Fruit fly (Drosophila melanogaster) S2 (cell line): ENCODE measurements around the gene Eip63F-1.

Experiments
- CG8478 ChIP-seq: fragments of >200 bp; optimal IDR thresholded peaks from 2 replicates; lab custom pipeline; 2018
- CTCF ChIP-seq, 2 experiments: fragments of >200 bp; optimal IDR thresholded peaks; 2 replicates each; lab custom pipeline; 2018

Eip63F-1 gene

dm6 chr3L:3862504-3863380 lies 72.7 kb downstream of the Eip63F-1 start:
- no peak for TF ChIP-seq CTCF (optimal IDR thresholded peaks at IDR 0.05; lab: Kevin White, UChicago)
- TF ChIP-seq CG8478: no peak
